Worm (Caenorhabditis elegans) whole organism, L2 larva: ENCODE results near the gene H20J04.7.

Source experiments
- C34F6.9 ChIP-seq: fragments of 150-350 bp; optimal IDR thresholded peaks from 2 replicates; lab custom pipeline; 2014; ENCODE audit warnings: missing biosample characterization, missing genetic modification characterization
- F13H6.1 ChIP-seq: sonication (generic microtip); optimal IDR thresholded peaks from 2 replicates; lab custom pipeline; 2016; ENCODE audit warnings: missing genetic modification characterization, missing compliant biosample characterization
- Y55F3AM.14 ChIP-seq: fragments of 200-800 bp; sonication (Bioruptor generic); optimal IDR thresholded peaks from 2 replicates; lab custom pipeline; 2018; ENCODE audit warnings: mild to moderate bottlenecking, missing genetic modification characterization, missing compliant biosample characterization
- ZK546.5 ChIP-seq: sonication (generic microtip); optimal IDR thresholded peaks from 2 replicates; lab custom pipeline; 2017; ENCODE audit warnings: missing biosample characterization, missing genetic modification characterization
- aly-2 ChIP-seq: fragments of 150-350 bp; optimal IDR thresholded peaks from 2 replicates; lab custom pipeline; 2014; ENCODE audit warnings: missing biosample characterization, missing genetic modification characterization
- ceh-16 ChIP-seq: fragments of 150-350 bp; optimal IDR thresholded peaks from 2 replicates; lab custom pipeline; 2014; ENCODE audit warnings: missing biosample characterization, missing genetic modification characterization
- crh-2 ChIP-seq: sonication (generic microtip); optimal IDR thresholded peaks from 2 replicates; lab custom pipeline; 2017; ENCODE audit warnings: missing biosample characterization, missing genetic modification characterization
- egl-27 ChIP-seq: sonication (generic microtip); optimal IDR thresholded peaks from 3 replicates; lab custom pipeline; 2017; ENCODE audit warnings: missing biosample characterization, missing genetic modification reagents, missing genetic modification characterization
- elt-1 ChIP-seq: fragments of 150-350 bp; optimal IDR thresholded peaks from 2 replicates; lab custom pipeline; 2014; ENCODE audit warnings: missing biosample characterization, missing genetic modification characterization
- elt-3 ChIP-seq: sonication (generic microtip); optimal IDR thresholded peaks from 2 replicates; lab custom pipeline; 2017; ENCODE audit warnings: missing biosample characterization, missing genetic modification characterization
- fos-1 ChIP-seq: fragments of 150-350 bp; optimal IDR thresholded peaks from 2 replicates; lab custom pipeline; 2014; ENCODE audit warnings: missing biosample characterization, missing genetic modification characterization
- lin-13 ChIP-seq: fragments of 150-350 bp; optimal IDR thresholded peaks from 2 replicates; lab custom pipeline; 2014; ENCODE audit warnings: missing biosample characterization, missing genetic modification reagents, missing genetic modification characterization
- lsy-2 ChIP-seq, 2 experiments: fragments of 150-350 bp in 1 of 2; sonication (generic microtip) in 1 of 2; optimal IDR thresholded peaks; 2 replicates each; lab custom pipeline; 2014 to 2017; ENCODE audit warnings: missing biosample characterization in 2 of 2, missing genetic modification characterization in 2 of 2
- mab-5 ChIP-seq: fragments of 150-350 bp; optimal IDR thresholded peaks from 2 replicates; lab custom pipeline; 2014; ENCODE audit warnings: missing biosample characterization, missing genetic modification characterization
- mbf-1 ChIP-seq: sonication (generic microtip); optimal IDR thresholded peaks from 2 replicates; lab custom pipeline; 2017; ENCODE audit warnings: missing biosample characterization, missing genetic modification characterization
- mdl-1 ChIP-seq, 2 experiments: fragments of 150-350 bp in 1 of 2; sonication (generic microtip) in 1 of 2; optimal IDR thresholded peaks; 2 replicates each; lab custom pipeline; 2017; ENCODE audit warnings: missing biosample characterization in 2 of 2, missing genetic modification characterization in 2 of 2
- nhr-11 ChIP-seq: fragments of 150-350 bp; optimal IDR thresholded peaks from 2 replicates; lab custom pipeline; 2014; ENCODE audit warnings: missing biosample characterization, missing genetic modification characterization
- nhr-12 ChIP-seq: fragments of 150-350 bp; optimal IDR thresholded peaks from 2 replicates; lab custom pipeline; 2014; ENCODE audit warnings: missing biosample characterization, missing genetic modification characterization
- nhr-129 ChIP-seq: fragments of 150-350 bp; optimal IDR thresholded peaks from 2 replicates; lab custom pipeline; 2014; ENCODE audit warnings: missing biosample characterization, missing genetic modification characterization
- nhr-21 ChIP-seq: fragments of 150-350 bp; optimal IDR thresholded peaks from 2 replicates; lab custom pipeline; 2014; ENCODE audit warnings: missing biosample characterization, missing genetic modification characterization
- nhr-25 ChIP-seq: fragments of 150-350 bp; sonication (generic microtip); optimal IDR thresholded peaks from 3 replicates; lab custom pipeline; 2014; ENCODE audit warnings: missing biosample characterization, missing genetic modification characterization
- nhr-77 ChIP-seq: fragments of 150-350 bp; optimal IDR thresholded peaks from 2 replicates; lab custom pipeline; 2014; ENCODE audit warnings: missing biosample characterization, missing genetic modification characterization
- peb-1 ChIP-seq: fragments of 150-350 bp; optimal IDR thresholded peaks from 2 replicates; lab custom pipeline; 2014; ENCODE audit warnings: missing biosample characterization, missing genetic modification characterization
- skn-1 ChIP-seq: sonication (generic microtip); optimal IDR thresholded peaks from 2 replicates; lab custom pipeline; 2017; ENCODE audit warnings: missing biosample characterization, missing genetic modification characterization
- sma-9 ChIP-seq, 2 experiments: fragments of 150-350 bp in 1 of 2; sonication (generic microtip) in 1 of 2; optimal IDR thresholded peaks; 2 replicates each; lab custom pipeline; 2014 to 2016; ENCODE audit warnings: missing genetic modification characterization in 2 of 2, mild to moderate bottlenecking in 1 of 2, missing biosample characterization in 1 of 2, missing compliant biosample characterization in 1 of 2, missing genetic modification reagents in 1 of 2, moderate library complexity in 1 of 2
- snpc-4 ChIP-seq: fragments of 150-350 bp; optimal IDR thresholded peaks from 2 replicates; lab custom pipeline; 2014; ENCODE audit warnings: missing biosample characterization, missing genetic modification characterization
- unc-39 ChIP-seq: fragments of 150-350 bp; optimal IDR thresholded peaks from 2 replicates; lab custom pipeline; 2014; ENCODE audit warnings: missing biosample characterization, missing genetic modification characterization
- unc-55 ChIP-seq: fragments of 150-350 bp; sonication (generic microtip); optimal IDR thresholded peaks from 3 replicates; lab custom pipeline; 2014; ENCODE audit warnings: missing biosample characterization, missing genetic modification reagents, missing genetic modification characterization
- zag-1 ChIP-seq: fragments of 150-350 bp; optimal IDR thresholded peaks from 2 replicates; lab custom pipeline; 2014; ENCODE audit warnings: missing biosample characterization, missing genetic modification characterization
- ztf-1 ChIP-seq: fragments of 200-800 bp; sonication (Bioruptor generic); conservative IDR thresholded peaks from 2 replicates; pipeline ENCODE4 v1.3.6; 2022; ENCODE audit warnings: missing genetic modification characterization, missing compliant biosample characterization
- ztf-4 ChIP-seq: fragments of 150-350 bp; optimal IDR thresholded peaks from 2 replicates; lab custom pipeline; 2014; ENCODE audit warnings: missing biosample characterization, missing genetic modification characterization

H20J04.7 gene

DNA sequence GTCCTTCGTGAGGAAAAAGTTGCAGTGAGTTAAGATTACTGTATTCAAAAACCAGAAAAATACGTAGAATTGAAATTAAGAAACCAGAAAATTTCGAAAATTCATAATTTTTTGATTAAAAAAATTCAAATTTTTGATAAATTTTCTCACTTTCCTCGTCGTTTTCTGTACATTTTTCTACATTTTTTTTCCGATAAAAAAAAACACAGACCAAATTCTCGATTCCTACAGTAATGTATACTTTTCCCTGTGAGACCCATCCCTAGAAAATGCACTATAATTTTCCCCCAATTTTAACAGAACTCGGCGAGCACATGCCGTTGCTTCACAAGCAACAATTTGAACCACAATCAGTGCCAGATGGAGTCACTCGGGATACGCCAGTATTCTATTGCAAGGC is 15.2 kb downstream of the H20J04.7 start, which contains the start of gene athp-2:
Gene athp-2 (plus strand): TSS at position 301 of the 400 bp plus-strand sequence.
- TF ChIP-seq F13H6.1 (tag; lab: Kevin White, UChicago): no peak
- no peak for TF ChIP-seq nhr-25 (tag; lab: Kevin White, UChicago)

DNA sequence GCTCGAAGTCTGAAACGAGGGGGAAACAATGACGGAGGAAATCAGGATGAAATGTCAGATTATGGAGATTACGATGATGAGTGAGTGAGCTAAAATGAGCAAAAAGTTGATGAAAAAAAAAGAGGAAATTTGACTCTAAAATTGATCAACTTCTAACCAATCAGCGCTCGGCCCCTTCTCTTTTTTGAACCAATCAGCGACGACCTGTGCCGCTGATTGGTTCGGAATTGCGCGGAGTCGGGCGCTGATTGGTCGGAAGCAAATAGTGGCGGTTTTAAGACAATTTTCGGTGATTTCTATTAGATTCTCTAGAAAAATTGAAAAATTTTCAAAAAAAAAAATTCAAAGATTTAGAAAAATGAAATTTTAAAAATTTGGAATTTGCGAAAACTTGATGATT is 17.4 kb downstream of the H20J04.7 start:
- TF ChIP-seq nhr-11 (tag; lab: Kevin White, UChicago) (no peak), elt-3 (no peak), nhr-21 (tag; lab: Kevin White, UChicago) (no peak), lsy-2 (tag; optimal IDR thresholded peaks at IDR 0.05; lab: Kevin White, UChicago) (no peak), ZK546.5 (tag; lab: Kevin White, UChicago) (no peak), F13H6.1 (tag; lab: Kevin White, UChicago) (no peak), aly-2 (tag; lab: Kevin White, UChicago) (no peak), elt-1 (tag; lab: Kevin White, UChicago) (no peak), mbf-1 (tag; lab: Kevin White, UChicago) (no peak), mab-5 (no peak), nhr-77 (tag; lab: Kevin White, UChicago) (no peak), nhr-25 (tag; lab: Kevin White, UChicago) (no peak)

DNA sequence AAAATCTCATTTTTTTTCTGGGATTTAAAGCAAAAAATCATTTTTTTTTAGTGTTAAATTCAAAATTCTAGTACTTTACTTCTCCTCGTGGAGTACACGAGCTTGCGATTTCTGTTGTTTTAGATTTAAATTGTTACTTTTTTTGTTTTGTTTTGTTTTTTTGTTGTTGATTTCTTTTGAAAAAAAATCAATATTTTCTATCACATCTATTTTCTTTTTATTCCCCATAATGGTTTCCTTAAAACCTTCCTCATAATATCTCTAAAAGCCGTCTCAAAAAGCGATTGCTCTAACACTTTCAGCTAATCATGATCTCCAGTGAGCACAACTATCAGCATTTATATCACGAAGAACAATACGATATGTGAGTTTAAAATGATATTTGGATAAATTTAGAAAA is 20.7 kb downstream of the H20J04.7 start, which contains the start of gene madf-3:
Gene madf-3 (plus strand): TSS at position 301 of the 400 bp plus-strand sequence.
- TF ChIP-seq nhr-129 (tag; lab: Kevin White, UChicago) (no peak), ztf-4 (no peak), ztf-1 (GFP tag; lab: Robert Waterston, UW) (no peak), zag-1 (tag; lab: Kevin White, UChicago) (no peak), nhr-12 (tag; lab: Kevin White, UChicago) (no peak), nhr-77 (tag; lab: Kevin White, UChicago) (no peak), peb-1 (no peak), C34F6.9 (tag; lab: Kevin White, UChicago) (no peak)

DNA sequence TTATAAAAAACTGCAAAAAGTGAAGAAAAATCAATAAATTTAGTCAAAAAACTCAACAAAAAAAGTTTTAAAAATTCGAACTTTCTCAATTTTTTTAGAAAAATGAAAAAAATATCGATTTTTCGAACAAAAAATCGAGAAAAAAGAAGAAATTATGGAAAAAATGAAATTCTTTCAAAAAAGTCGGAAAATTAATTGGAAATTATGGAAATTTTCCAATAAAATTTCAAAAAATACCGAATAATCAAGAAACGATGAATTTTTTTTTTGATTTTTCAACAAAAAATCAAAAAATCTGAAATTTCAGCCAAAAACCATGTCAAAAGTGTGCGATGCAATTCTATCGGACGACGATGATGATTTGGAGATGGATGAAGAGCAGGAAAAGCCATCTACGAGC is 26.4 kb downstream of the H20J04.7 start, which contains the start of gene H20J04.4:
Gene H20J04.4 (plus strand): TSS at position 301 of the 400 bp plus-strand sequence.
- TF ChIP-seq nhr-12 (tag; lab: Kevin White, UChicago): no peak
- no peak for TF ChIP-seq snpc-4 (tag; lab: Kevin White, UChicago)
- TF ChIP-seq mdl-1 (tag; optimal IDR thresholded peaks at IDR 0.05; lab: Kevin White, UChicago): no peak
- no peak for TF ChIP-seq sma-9 (GFP tag; optimal IDR thresholded peaks at IDR 0.05; lab: Kevin White, UChicago)
- no peak for TF ChIP-seq sma-9 (tag; optimal IDR thresholded peaks at IDR 0.05; lab: Kevin White, UChicago)
- no peak for TF ChIP-seq fos-1 (tag; lab: Kevin White, UChicago)
- no peak for TF ChIP-seq nhr-21 (tag; lab: Kevin White, UChicago)
- no peak for TF ChIP-seq egl-27 (tag; lab: Kevin White, UChicago)
- TF ChIP-seq unc-39 (tag; lab: Kevin White, UChicago): no peak
- TF ChIP-seq skn-1: no peak
- TF ChIP-seq ceh-16 (tag; lab: Kevin White, UChicago): no peak
- no peak for TF ChIP-seq crh-2 (tag; lab: Kevin White, UChicago)
- no peak for TF ChIP-seq Y55F3AM.14 (GFP tag; lab: Kevin White, UChicago)
- TF ChIP-seq elt-1 (tag; lab: Kevin White, UChicago): no peak

DNA sequence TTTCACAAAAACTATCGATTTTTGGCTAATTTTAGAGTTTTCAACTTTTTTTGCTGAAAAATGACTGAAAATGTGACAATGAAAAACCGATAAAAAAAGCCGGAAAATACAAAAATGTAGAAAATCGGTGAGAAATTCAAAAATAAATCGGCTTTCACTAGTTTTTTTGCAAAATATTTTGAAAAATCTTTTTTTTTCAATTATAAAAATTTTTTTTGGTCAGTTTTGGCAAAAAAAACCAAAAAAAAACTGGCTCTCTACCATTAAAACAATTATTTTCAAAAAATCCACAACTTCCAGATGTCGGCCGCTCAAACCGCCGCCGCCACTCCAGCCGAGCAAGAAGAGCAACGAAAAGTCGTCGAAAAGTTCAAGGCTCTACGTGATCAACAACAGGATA is 28.7 kb downstream of the H20J04.7 start, which contains the start of gene pfd-2:
Gene pfd-2 (plus strand): TSS at position 301 of the 400 bp plus-strand sequence.
- TF ChIP-seq elt-3: no peak
- TF ChIP-seq lin-13 (GFP tag; lab: Kevin White, UChicago): no peak

DNA sequence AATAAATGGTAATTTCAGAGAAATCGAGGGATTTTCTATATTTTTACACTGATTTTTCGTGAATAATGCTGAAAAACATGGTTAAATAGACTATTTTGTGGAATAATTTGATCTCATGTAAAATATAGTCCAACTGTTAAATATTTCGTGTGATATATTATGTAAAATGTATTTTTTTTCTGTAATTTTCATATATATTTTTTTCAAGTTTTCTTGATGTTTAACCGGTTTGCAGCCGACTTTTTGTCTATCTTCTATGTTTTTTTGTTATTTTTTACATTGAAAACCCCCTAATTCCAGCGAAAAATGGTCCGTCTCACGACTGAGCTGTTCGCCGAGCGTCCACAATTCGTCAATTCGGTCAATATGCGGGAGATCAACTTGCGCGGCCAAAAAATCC is 31.1 kb downstream of the H20J04.7 start, which contains the start of gene mog-2:
Gene mog-2 (plus strand): TSS at position 301 of the 400 bp plus-strand sequence.
- no peak for TF ChIP-seq unc-55
